Worm (Caenorhabditis elegans): ENCODE data around the gene ttbk-7.

Gene ttbk-7

ce11 chrV:12901301-12901700 is 5.6 kb upstream of the ttbk-7 start:
- TF ChIP-seq hlh-26 (GFP tag; conservative IDR thresholded peaks at IDR 0.05) (no peak), egl-44 (GFP tag; IDR thresholded peaks at IDR 0.05) (no peak), lin-35 (GFP tag; optimal IDR thresholded peaks at IDR 0.05) (no peak), ceh-27 (GFP tag; optimal IDR thresholded peaks at IDR 0.05) (no peak), efl-1 (GFP tag; optimal IDR thresholded peaks at IDR 0.05) (no peak), snpc-1.1 (tag; optimal IDR thresholded peaks at IDR 0.05; ENCODE audit: insufficient read depth) (no peak), cebp-2 (GFP tag; IDR thresholded peaks at IDR 0.05) (no peak), nfya-1 (tag; optimal IDR thresholded peaks at IDR 0.05; ENCODE audit: borderline replicate concordance, insufficient read depth) (no peak), nhr-90 (tag; optimal IDR thresholded peaks at IDR 0.05) (no peak), die-1 (tag; optimal IDR thresholded peaks at IDR 0.05) (no peak), xnd-1 (tag; optimal IDR thresholded peaks at IDR 0.05) (no peak), F55B11.4 (tag; optimal IDR thresholded peaks at IDR 0.05; ENCODE audit: borderline replicate concordance, insufficient read depth) (no peak), chd-7 (tag; optimal IDR thresholded peaks at IDR 0.05) (no peak), ccch-3 (GFP tag; optimal IDR thresholded peaks at IDR 0.05) (no peak), nfya-2 (GFP tag; IDR thresholded peaks at IDR 0.05) (no peak), F57A8.1 (GFP tag; optimal IDR thresholded peaks at IDR 0.05) (no peak)

ce11 chrV:12898583-12899232 is 3.0 kb upstream of the ttbk-7 start:
- TF ChIP-seq mel-28 (tag; optimal IDR thresholded peaks at IDR 0.05; ENCODE audit: borderline replicate concordance) (no peak), bed-2 (GFP tag; IDR thresholded peaks at IDR 0.05) (no peak), dpl-1 (GFP tag; optimal IDR thresholded peaks at IDR 0.05) (no peak)

ce11 chrV:12897338-12897737 is 1.7 kb upstream of the ttbk-7 start:
- no peak for TF ChIP-seq B0035.1 (tag; optimal IDR thresholded peaks at IDR 0.05)
- TF ChIP-seq unc-62 (GFP tag; optimal IDR thresholded peaks at IDR 0.05), result no peak
- TF ChIP-seq B0336.3 (GFP tag; IDR thresholded peaks at IDR 0.05), result no peak
- no peak for TF ChIP-seq lin-35 (GFP tag; optimal IDR thresholded peaks at IDR 0.05)
- TF ChIP-seq madf-8 (GFP tag; conservative IDR thresholded peaks at IDR 0.05), result no peak
- TF ChIP-seq let-526 (GFP tag; IDR thresholded peaks at IDR 0.05), result no peak
- 0 out of 2 replicates have a peak, but pooled peaks have one; percentile 25 for TF ChIP-seq cebp-1 (GFP tag; IDR thresholded peaks at IDR 0.05)
- TF ChIP-seq cebp-1 (tag; optimal IDR thresholded peaks at IDR 0.05), result no peak
- TF ChIP-seq bed-1 (GFP tag; IDR thresholded peaks at IDR 0.05), result no peak

DNA sequence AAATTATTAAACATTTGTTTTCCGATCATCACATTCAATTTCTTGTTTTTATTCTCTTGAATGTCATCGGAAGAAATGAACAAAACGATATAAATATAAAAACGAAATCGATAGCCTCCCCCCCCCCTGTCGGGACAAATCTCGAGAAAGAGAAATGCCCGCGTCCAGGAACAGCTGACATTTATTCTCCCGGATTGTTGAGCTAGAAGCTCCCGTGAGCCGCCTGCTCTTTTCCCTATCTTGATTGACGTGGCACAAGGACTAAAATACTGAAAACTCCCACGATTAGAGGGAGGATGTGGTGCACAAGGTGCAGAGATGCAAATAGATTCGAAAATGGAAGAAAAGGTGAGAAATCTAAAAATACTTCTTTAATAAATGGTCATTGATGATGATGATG is 1.2 kb upstream of the ttbk-7 start:
- TF ChIP-seq Y67H2A.10 (GFP tag; conservative IDR thresholded peaks at IDR 0.05) (no peak), sptf-2 (GFP tag; optimal IDR thresholded peaks at IDR 0.05) (no peak)

ce11 chrV:12885860-12886259 is 9.8 kb downstream of the ttbk-7 start, which contains the start of gene glb-24:
glb-24 (minus strand) TSS chrV:12885960.
- TF ChIP-seq ceh-100 (GFP tag; IDR thresholded peaks at IDR 0.05), result no peak
- no peak for TF ChIP-seq nhr-27 (tag; optimal IDR thresholded peaks at IDR 0.05)
- TF ChIP-seq hsf-1 (GFP tag; IDR thresholded peaks at IDR 0.05), result no peak
- TF ChIP-seq madf-6 (GFP tag; IDR thresholded peaks at IDR 0.05), result no peak
- no peak for TF ChIP-seq tlf-1 (GFP tag; optimal IDR thresholded peaks at IDR 0.05)

Measured in whole organism, young adult.